Worm (Caenorhabditis elegans) whole organism, early embryonic: ENCODE data around the gene F36G9.7.
"Not testable (repeated sequence)": the region's sequence is repeated elsewhere in the genome, so short reads cannot be mapped to it uniquely, and the experiment has no call there.

Source experiments
- B0310.2 ChIP-seq: sonication (generic microtip); optimal IDR thresholded peaks from 2 replicates; lab custom pipeline; 2016; ENCODE audit warnings: mild to moderate bottlenecking, missing genetic modification characterization, missing compliant biosample characterization
- F13C5.2 ChIP-seq: sonication (generic microtip); optimal IDR thresholded peaks from 2 replicates; lab custom pipeline; 2017; ENCODE audit warnings: mild to moderate bottlenecking, missing genetic modification characterization, inconsistent platforms, missing compliant biosample characterization
- aly-1 ChIP-seq: sonication (generic microtip); optimal IDR thresholded peaks from 2 replicates; lab custom pipeline; 2016; ENCODE audit warnings: missing genetic modification characterization, missing compliant biosample characterization
- ama-1 ChIP-seq: fragments of 150-350 bp; optimal IDR thresholded peaks from 2 replicates; lab custom pipeline; 2014
- ceh-13 ChIP-seq: fragments of 200-800 bp; sonication (Bioruptor generic); optimal IDR thresholded peaks from 2 replicates; lab custom pipeline; 2018; ENCODE audit warnings: mild to moderate bottlenecking, missing genetic modification characterization, missing compliant biosample characterization
- ceh-36 ChIP-seq: sonication (generic microtip); optimal IDR thresholded peaks from 2 replicates; lab custom pipeline; 2016; ENCODE audit warnings: missing genetic modification characterization, inconsistent platforms, missing compliant biosample characterization
- ets-7 ChIP-seq: sonication (generic microtip); optimal IDR thresholded peaks from 2 replicates; lab custom pipeline; 2016; ENCODE audit warnings: missing genotype, missing genetic modification characterization, missing compliant biosample characterization
- flt-1 ChIP-seq: fragments of 200-800 bp; sonication (Bioruptor generic); IDR thresholded peaks from 2 replicates; pipeline ENCODE4 v1.3.6; 2022; ENCODE audit warnings: missing genetic modification characterization, missing compliant biosample characterization
- hmbx-1 ChIP-seq: sonication (generic microtip); optimal IDR thresholded peaks from 2 replicates; lab custom pipeline; 2016; ENCODE audit warnings: mild to moderate bottlenecking, missing genetic modification characterization, missing compliant biosample characterization
- hmg-4 ChIP-seq: fragments of 200-800 bp; sonication (Bioruptor generic); optimal IDR thresholded peaks from 2 replicates; lab custom pipeline; 2018; ENCODE audit warnings: mild to moderate bottlenecking, missing genetic modification characterization, missing compliant biosample characterization
- hnd-1 ChIP-seq: sonication (generic microtip); optimal IDR thresholded peaks from 2 replicates; lab custom pipeline; 2016; ENCODE audit warnings: missing genetic modification characterization, missing compliant biosample characterization
- pes-1 ChIP-seq: fragments of 200-800 bp; sonication (Bioruptor generic); IDR thresholded peaks from 2 replicates; pipeline ENCODE4 v1.3.6; 2022; ENCODE audit warnings: missing genetic modification reagents, missing genetic modification characterization, missing compliant biosample characterization
- scrt-1 ChIP-seq: fragments of 200-800 bp; sonication (Bioruptor generic); IDR thresholded peaks from 2 replicates; pipeline ENCODE4 v1.3.6; 2022; ENCODE audit warnings: missing genetic modification characterization, missing compliant biosample characterization
- sea-1 ChIP-seq: fragments of 200-800 bp; sonication (Bioruptor generic); conservative IDR thresholded peaks from 2 replicates; pipeline ENCODE4 v1.3.6; 2022; ENCODE audit warnings: missing genetic modification characterization, missing compliant biosample characterization
- tbx-11 ChIP-seq: fragments of 200-800 bp; sonication (Bioruptor generic); IDR thresholded peaks from 2 replicates; pipeline ENCODE4 v1.3.6; 2022; ENCODE audit warnings: missing genetic modification characterization, missing compliant biosample characterization
- tbx-37 ChIP-seq: fragments of 200-800 bp; sonication (Bioruptor generic); conservative IDR thresholded peaks from 2 replicates; pipeline ENCODE4 v1.3.6; 2022; ENCODE audit warnings: missing genetic modification reagents, missing genetic modification characterization, missing compliant biosample characterization
- tra-4 ChIP-seq: sonication (generic microtip); optimal IDR thresholded peaks from 2 replicates; lab custom pipeline; 2017; ENCODE audit warnings: missing genetic modification characterization, missing compliant biosample characterization

The F36G9.7 gene

ce11 chrV:15996655-15997186 is 27.2 kb upstream of the F36G9.7 start, which contains the start of the genes C06C6.9 and C06C6.8:
Gene C06C6.9, minus strand, starts transcription at chrV:15996755.
Gene C06C6.8, plus strand, starts transcription at chrV:15997136.
- no peak for TF ChIP-seq F13C5.2 (tag; lab: Kevin White, UChicago)
- no peak for TF ChIP-seq aly-1 (tag; lab: Kevin White, UChicago)
- TF ChIP-seq B0310.2 (tag; lab: Kevin White, UChicago): no peak
- TF ChIP-seq ama-1: no peak
- TF ChIP-seq ceh-13 (GFP tag; lab: Kevin White, UChicago): no peak
- no peak for TF ChIP-seq ets-7
- TF ChIP-seq hnd-1: no peak
- no peak for TF ChIP-seq tra-4 (tag; lab: Kevin White, UChicago)
- TF ChIP-seq scrt-1 (GFP tag; lab: Robert Waterston, UW): no peak
- no peak for TF ChIP-seq sea-1 (GFP tag; lab: Robert Waterston, UW)
- no peak for TF ChIP-seq hmbx-1 (tag; lab: Kevin White, UChicago)
- no peak for TF ChIP-seq pes-1 (GFP tag; lab: Robert Waterston, UW)
- no peak for TF ChIP-seq hmg-4 (GFP tag; lab: Kevin White, UChicago)
- no peak for TF ChIP-seq ceh-36 (tag; lab: Kevin White, UChicago)
- no peak for TF ChIP-seq tbx-11 (GFP tag; lab: Robert Waterston, UW)
- TF ChIP-seq flt-1 (GFP tag; lab: Robert Waterston, UW): no peak
- no peak for TF ChIP-seq tbx-37 (GFP tag; lab: Robert Waterston, UW)

- not testable (repeated sequence) for TF ChIP-seq ets-7; pes-1 (GFP tag; lab: Robert Waterston, UW); sea-1 (GFP tag; lab: Robert Waterston, UW)
Measured at ce11 chrV:15991850-15992249, 22.3 kb upstream of the F36G9.7 start, which contains the start of gene C06C6.7. Gene C06C6.7, plus strand, starts transcription at chrV:15992150.

ce11 chrV:15988074-15988473 is 18.5 kb upstream of the F36G9.7 start, which contains the start of gene F36G9.15:
Gene F36G9.15, minus strand, starts transcription at chrV:15988174.
- no peak for TF ChIP-seq hmg-4 (GFP tag; lab: Kevin White, UChicago)
- no peak for TF ChIP-seq hmbx-1 (tag; lab: Kevin White, UChicago)
- TF ChIP-seq flt-1 (GFP tag; lab: Robert Waterston, UW): no peak
- TF ChIP-seq tbx-11 (GFP tag; lab: Robert Waterston, UW): no peak
- no peak for TF ChIP-seq pes-1 (GFP tag; lab: Robert Waterston, UW)
- no peak for TF ChIP-seq aly-1 (tag; lab: Kevin White, UChicago)
- no peak for TF ChIP-seq tbx-37 (GFP tag; lab: Robert Waterston, UW)
- TF ChIP-seq sea-1 (GFP tag; lab: Robert Waterston, UW): no peak
- no peak for TF ChIP-seq ets-7
- TF ChIP-seq ceh-13 (GFP tag; lab: Kevin White, UChicago): no peak

- TF ChIP-seq scrt-1 (GFP tag; lab: Robert Waterston, UW) (no peak), tbx-11 (GFP tag; lab: Robert Waterston, UW) (no peak), tbx-37 (GFP tag; lab: Robert Waterston, UW) (no peak), hmg-4 (GFP tag; lab: Kevin White, UChicago) (no peak), B0310.2 (tag; lab: Kevin White, UChicago) (no peak), F13C5.2 (tag; lab: Kevin White, UChicago) (no peak), hnd-1 (no peak), ceh-13 (GFP tag; lab: Kevin White, UChicago) (no peak), hmbx-1 (tag; lab: Kevin White, UChicago) (no peak), ama-1 (no peak)
Measured at ce11 chrV:15982733-15983344, 13.3 kb upstream of the F36G9.7 start, which contains the start of the genes fbxa-99 and F36G9.13. Gene fbxa-99, minus strand, starts transcription at chrV:15982854. Gene F36G9.13, plus strand, starts transcription at chrV:15983294.

ce11 chrV:15978232-15978764 is 8.7 kb upstream of the F36G9.7 start, which contains the start of gene oac-20:
Gene oac-20, plus strand, starts transcription at chrV:15978714.
- TF ChIP-seq flt-1 (GFP tag; lab: Robert Waterston, UW) (no peak), tbx-11 (GFP tag; lab: Robert Waterston, UW) (no peak), hnd-1 (no peak), scrt-1 (GFP tag; lab: Robert Waterston, UW) (no peak), aly-1 (tag; lab: Kevin White, UChicago) (no peak), ceh-13 (GFP tag; lab: Kevin White, UChicago) (no peak), ama-1 (no peak), ceh-36 (tag; lab: Kevin White, UChicago) (no peak), hmg-4 (GFP tag; lab: Kevin White, UChicago) (no peak), sea-1 (GFP tag; lab: Robert Waterston, UW) (no peak), pes-1 (GFP tag; lab: Robert Waterston, UW) (no peak), ets-7 (no peak)

ce11 chrV:15975845-15976244 is 6.3 kb upstream of the F36G9.7 start, which contains the start of gene clec-232:
Gene clec-232, plus strand, starts transcription at chrV:15976145.
- TF ChIP-seq ceh-36 (tag; lab: Kevin White, UChicago): no peak
- no peak for TF ChIP-seq sea-1 (GFP tag; lab: Robert Waterston, UW)
- no peak for TF ChIP-seq hmg-4 (GFP tag; lab: Kevin White, UChicago)
- no peak for TF ChIP-seq ets-7
- TF ChIP-seq ceh-13 (GFP tag; lab: Kevin White, UChicago): no peak
- no peak for TF ChIP-seq aly-1 (tag; lab: Kevin White, UChicago)
- no peak for TF ChIP-seq hnd-1
- TF ChIP-seq F13C5.2 (tag; lab: Kevin White, UChicago): no peak
- TF ChIP-seq ama-1: no peak

ce11 chrV:15974836-15975235 is 5.3 kb upstream of the F36G9.7 start, which contains the start of gene sru-22:
Gene sru-22, minus strand, starts transcription at chrV:15974936.
- TF ChIP-seq sea-1 (GFP tag; lab: Robert Waterston, UW) (no peak), ets-7 (no peak), hmg-4 (GFP tag; lab: Kevin White, UChicago) (no peak), tra-4 (tag; lab: Kevin White, UChicago) (no peak), hmbx-1 (tag; lab: Kevin White, UChicago) (no peak), ama-1 (no peak), aly-1 (tag; lab: Kevin White, UChicago) (no peak), tbx-11 (GFP tag; lab: Robert Waterston, UW) (no peak), F13C5.2 (tag; lab: Kevin White, UChicago) (no peak)
